Worm (Caenorhabditis elegans): ENCODE results near the gene T27E4.1.

DNA sequence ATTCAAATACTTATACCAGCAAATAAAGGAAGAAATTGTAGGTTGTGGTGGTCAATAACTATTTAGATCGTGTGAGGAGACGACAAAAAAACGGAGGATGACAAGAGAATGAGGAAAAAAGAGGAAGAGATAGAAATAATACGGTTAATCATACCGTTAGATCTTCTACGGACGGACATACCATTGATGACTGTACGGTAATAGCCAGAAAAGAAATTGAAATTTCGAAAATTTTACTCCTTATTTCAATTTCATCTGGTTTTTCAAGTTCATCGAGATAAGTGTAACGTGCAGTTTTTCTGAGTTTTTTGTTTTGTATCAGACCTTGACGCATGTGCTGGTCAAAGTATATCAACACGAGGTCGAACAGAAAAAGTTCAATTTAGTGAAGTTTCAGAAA, 26.2 kb upstream of the T27E4.1 start:
- TF ChIP-seq lin-13 (GFP tag; optimal IDR thresholded peaks at IDR 0.05) (no peak), sma-9 (GFP tag; optimal IDR thresholded peaks at IDR 0.05) (peak; percentile 25), sma-9 (tag; optimal IDR thresholded peaks at IDR 0.05) (no peak), ZK546.5 (tag; optimal IDR thresholded peaks at IDR 0.05) (no peak), nhr-77 (tag; optimal IDR thresholded peaks at IDR 0.05) (no peak)

Measured in whole organism, L2 larva.